Fruit fly (Drosophila melanogaster) whole organism, embryonic: ENCODE measurements around the gene CG15382.

ENCODE experiments used
- Bdp1 ChIP-seq: fragments of 200-800 bp; sonication (Bioruptor generic); optimal IDR thresholded peaks from 3 replicates; lab custom pipeline; 2016; ENCODE audit warnings: missing biosample characterization, missing genetic modification characterization
- Bteb2 ChIP-seq: fragments of 200-800 bp; sonication (Bioruptor generic); optimal IDR thresholded peaks from 2 replicates; lab custom pipeline; 2016; ENCODE audit warnings: missing biosample characterization, missing genetic modification characterization
- CG10366 ChIP-seq: fragments of 200-800 bp; sonication (Bioruptor generic); IDR thresholded peaks from 2 replicates; pipeline ENCODE4 v1.3.6; 2022; ENCODE audit warnings: missing biosample characterization, missing genetic modification characterization
- CG11504 ChIP-seq: fragments of 200-800 bp; sonication (Bioruptor generic); optimal IDR thresholded peaks from 3 replicates; lab custom pipeline; 2019; ENCODE audit warnings: missing biosample characterization, mild to moderate bottlenecking, missing genetic modification characterization, moderate library complexity
- CG13123 ChIP-seq: fragments of 200-800 bp; sonication (Bioruptor generic); optimal IDR thresholded peaks from 2 replicates; lab custom pipeline; 2016; ENCODE audit warnings: missing biosample characterization, missing genetic modification characterization
- CG13624 ChIP-seq: fragments of 200-800 bp; sonication (Bioruptor generic); optimal IDR thresholded peaks from 2 replicates; lab custom pipeline; 2016; ENCODE audit warnings: missing biosample characterization, missing genetic modification characterization
- CG15269 ChIP-seq: fragments of 200-800 bp; sonication (Bioruptor generic); optimal IDR thresholded peaks from 2 replicates; lab custom pipeline; 2018; ENCODE audit warnings: missing biosample characterization, mild to moderate bottlenecking, missing genetic modification characterization, moderate library complexity
- CG15601 ChIP-seq: fragments of 200-800 bp; sonication (Bioruptor generic); optimal IDR thresholded peaks from 3 replicates; lab custom pipeline; 2019; ENCODE audit warnings: missing biosample characterization, mild to moderate bottlenecking, missing genetic modification characterization, moderate library complexity
- CG2889 ChIP-seq: fragments of 200-800 bp; sonication (Bioruptor generic); IDR thresholded peaks from 3 replicates; pipeline ENCODE4 v1.3.6; 2022; ENCODE audit warnings: missing biosample characterization, missing genetic modification characterization
- CG31224 ChIP-seq: fragments of 200-800 bp; sonication (Bioruptor generic); IDR thresholded peaks from 2 replicates; pipeline ENCODE4 v1.3.6; 2022; ENCODE audit warnings: missing biosample characterization, missing genetic modification characterization
- CG32772 ChIP-seq: fragments of 200-800 bp; sonication (Bioruptor generic); IDR thresholded peaks from 2 replicates; pipeline ENCODE4 v1.3.6; 2022; ENCODE audit warnings: missing biosample characterization, missing genetic modification characterization
- CG4360 ChIP-seq: fragments of 200-800 bp; sonication (Bioruptor generic); IDR thresholded peaks from 2 replicates; pipeline ENCODE4 v1.3.6; 2022; ENCODE audit warnings: missing biosample characterization, missing genetic modification characterization
- CG4730 ChIP-seq: fragments of 200-800 bp; sonication (Bioruptor generic); IDR thresholded peaks from 2 replicates; pipeline ENCODE4 v1.3.6; 2022; ENCODE audit warnings: missing biosample characterization, missing genetic modification characterization
- CG6689 ChIP-seq: fragments of 200-800 bp; sonication (Bioruptor generic); IDR thresholded peaks from 2 replicates; pipeline ENCODE4 v1.3.6; 2022; ENCODE audit warnings: missing biosample characterization, missing genetic modification characterization
- CG7556 ChIP-seq: fragments of 200-800 bp; sonication (Bioruptor generic); optimal IDR thresholded peaks from 2 replicates; lab custom pipeline; 2017; ENCODE audit warnings: missing biosample characterization, mild to moderate bottlenecking, missing genetic modification characterization
- CG8765 ChIP-seq: fragments of 200-800 bp; sonication (Bioruptor generic); IDR thresholded peaks from 2 replicates; pipeline ENCODE4 v1.3.6; 2022; ENCODE audit warnings: missing biosample characterization, missing genetic modification characterization
- Camta ChIP-seq: fragments of 200-800 bp; sonication (Bioruptor generic); optimal IDR thresholded peaks from 2 replicates; lab custom pipeline; 2016; ENCODE audit warnings: missing biosample characterization, missing genetic modification characterization
- CkIIα-i1 ChIP-seq: fragments of 200-800 bp; sonication (Bioruptor generic); IDR thresholded peaks from 2 replicates; pipeline ENCODE4 v1.3.6; 2022; ENCODE audit warnings: missing biosample characterization, missing genetic modification characterization
- Dad ChIP-seq: fragments of 200-800 bp; sonication (Bioruptor generic); optimal IDR thresholded peaks from 3 replicates; lab custom pipeline; 2016; ENCODE audit warnings: missing biosample characterization, missing genetic modification characterization
- Dbx ChIP-seq: fragments of 200-800 bp; sonication (Bioruptor generic); IDR thresholded peaks from 3 replicates; pipeline ENCODE4 v1.3.6; 2022; ENCODE audit warnings: missing biosample characterization, missing genetic modification characterization
- Dip3 ChIP-seq: fragments of 200-800 bp; sonication (Bioruptor generic); optimal IDR thresholded peaks from 3 replicates; lab custom pipeline; 2016; ENCODE audit warnings: missing biosample characterization, missing genetic modification characterization
- Dp ChIP-seq: fragments of 200-800 bp; sonication (Bioruptor generic); optimal IDR thresholded peaks from 2 replicates; lab custom pipeline; 2018; ENCODE audit warnings: missing biosample characterization, mild to moderate bottlenecking, missing genetic modification characterization, moderate library complexity
- Mes4 ChIP-seq: fragments of 200-800 bp; sonication (Bioruptor generic); optimal IDR thresholded peaks from 2 replicates; lab custom pipeline; 2016; ENCODE audit warnings: missing biosample characterization, missing genetic modification characterization
- Oaz ChIP-seq: fragments of 200-800 bp; sonication (Bioruptor generic); IDR thresholded peaks from 2 replicates; pipeline ENCODE4 v1.3.6; 2022; ENCODE audit warnings: missing biosample characterization, missing genetic modification characterization
- Sry-δ ChIP-seq: fragments of 200-800 bp; sonication (Bioruptor generic); optimal IDR thresholded peaks from 2 replicates; lab custom pipeline; 2016; ENCODE audit warnings: missing biosample characterization, missing genetic modification characterization
- ato ChIP-seq: fragments of 200-800 bp; sonication (Bioruptor generic); IDR thresholded peaks from 2 replicates; pipeline ENCODE4 v1.3.6; 2022; ENCODE audit warnings: missing biosample characterization, missing genetic modification characterization; ENCODE audit not compliant: partially characterized antibody
- bowl ChIP-seq: fragments of 200-800 bp; sonication (Bioruptor generic); IDR thresholded peaks from 2 replicates; pipeline ENCODE4 v1.3.6; 2022; ENCODE audit warnings: missing biosample characterization, missing genetic modification characterization
- chif ChIP-seq, 2 experiments: fragments of 200-800 bp; sonication (Bioruptor generic); optimal IDR thresholded peaks; 3 replicates each; lab custom pipeline; 2016; ENCODE audit warnings: missing biosample characterization in 2 of 2, missing genetic modification characterization in 2 of 2
- croc ChIP-seq: fragments of 200-800 bp; sonication (Bioruptor generic); conservative IDR thresholded peaks from 3 replicates; pipeline ENCODE4 v1.3.6; 2022; ENCODE audit warnings: missing biosample characterization, missing genetic modification characterization
- cwo ChIP-seq: fragments of 200-800 bp; sonication (Bioruptor generic); optimal IDR thresholded peaks from 3 replicates; lab custom pipeline; 2017; ENCODE audit warnings: missing biosample characterization, missing genetic modification characterization, mild to moderate bottlenecking, moderate library complexity, missing genetic modification reagents
- esg ChIP-seq: fragments of 200-800 bp; sonication (Bioruptor generic); conservative IDR thresholded peaks from 2 replicates; pipeline ENCODE4 v1.3.6; 2022; ENCODE audit warnings: missing biosample characterization, missing genetic modification characterization
- ftz-f1 ChIP-seq: fragments of 200-800 bp; sonication (Bioruptor generic); optimal IDR thresholded peaks from 2 replicates; lab custom pipeline; 2016; ENCODE audit warnings: missing biosample characterization, missing genetic modification characterization
- fu2 ChIP-seq: fragments of 200-800 bp; sonication (Bioruptor generic); optimal IDR thresholded peaks from 2 replicates; lab custom pipeline; 2016; ENCODE audit warnings: missing biosample characterization, missing genetic modification characterization
- hkb ChIP-seq, 2 experiments: fragments of 200-800 bp in 1 of 2; fragments of >200 bp in 1 of 2; sonication (Bioruptor generic) in 1 of 2; IDR thresholded peaks in 1 of 2; optimal IDR thresholded peaks in 1 of 2; 2 replicates each; pipeline versions ENCODE4 v1.3.6 to Lab custom; 2017 to 2022; ENCODE audit warnings: missing biosample characterization in 1 of 2, missing genetic modification characterization in 1 of 2
- jing ChIP-seq: fragments of 200-800 bp; sonication (Bioruptor generic); optimal IDR thresholded peaks from 2 replicates; lab custom pipeline; 2018; ENCODE audit warnings: missing biosample characterization, mild to moderate bottlenecking, missing genetic modification characterization
- kay ChIP-seq: fragments of 200-800 bp; sonication (Bioruptor generic); optimal IDR thresholded peaks from 2 replicates; lab custom pipeline; 2016; ENCODE audit warnings: missing biosample characterization, missing genetic modification characterization
- mirr ChIP-seq: fragments of 200-800 bp; sonication (Bioruptor generic); optimal IDR thresholded peaks from 3 replicates; lab custom pipeline; 2018; ENCODE audit warnings: missing biosample characterization, mild to moderate bottlenecking, missing genetic modification characterization
- psq ChIP-seq: fragments of 200-800 bp; sonication (Bioruptor generic); optimal IDR thresholded peaks from 2 replicates; lab custom pipeline; 2017; ENCODE audit warnings: missing biosample characterization, missing genetic modification characterization
- repo ChIP-seq: fragments of 200-800 bp; sonication (Bioruptor generic); optimal IDR thresholded peaks from 2 replicates; lab custom pipeline; 2016; ENCODE audit warnings: missing biosample characterization, missing genetic modification characterization
- run ChIP-seq: fragments of 200-800 bp; sonication (Bioruptor generic); optimal IDR thresholded peaks from 3 replicates; lab custom pipeline; 2018; ENCODE audit warnings: missing biosample characterization, mild to moderate bottlenecking, missing genetic modification characterization
- scrt ChIP-seq: fragments of 200-800 bp; sonication (Bioruptor generic); optimal IDR thresholded peaks from 2 replicates; lab custom pipeline; 2018; ENCODE audit warnings: missing biosample characterization, mild to moderate bottlenecking, missing genetic modification characterization, moderate library complexity
- sens-2 ChIP-seq: fragments of 200-800 bp; sonication (Bioruptor generic); IDR thresholded peaks from 2 replicates; pipeline ENCODE4 v1.3.6; 2022; ENCODE audit warnings: missing biosample characterization, missing genetic modification characterization
- slp2 ChIP-seq: fragments of 200-800 bp; sonication (Bioruptor generic); optimal IDR thresholded peaks from 2 replicates; lab custom pipeline; 2016; ENCODE audit warnings: missing biosample characterization, missing genetic modification characterization
- sr ChIP-seq: fragments of 200-800 bp; sonication (Bioruptor generic); IDR thresholded peaks from 3 replicates; pipeline ENCODE4 v1.3.6; 2022; ENCODE audit warnings: missing biosample characterization, missing genetic modification characterization
- tin ChIP-seq: fragments of 200-800 bp; sonication (Bioruptor generic); optimal IDR thresholded peaks from 3 replicates; lab custom pipeline; 2016; ENCODE audit warnings: missing biosample characterization, missing genetic modification characterization
- tna ChIP-seq: fragments of 200-800 bp; sonication (Bioruptor generic); IDR thresholded peaks from 2 replicates; pipeline ENCODE4 v1.3.6; 2022; ENCODE audit warnings: missing biosample characterization, missing genetic modification characterization; ENCODE audit not compliant: partially characterized antibody
- toy ChIP-seq: fragments of 200-800 bp; sonication (Bioruptor generic); IDR thresholded peaks from 2 replicates; pipeline ENCODE4 v1.3.6; 2022; ENCODE audit warnings: missing biosample characterization, missing genetic modification characterization
- vnd ChIP-seq: fragments of 200-800 bp; sonication (Bioruptor generic); IDR thresholded peaks from 3 replicates; pipeline ENCODE4 v1.3.6; 2022; ENCODE audit warnings: missing biosample characterization, missing genetic modification characterization; ENCODE audit not compliant: partially characterized antibody
- z ChIP-seq: fragments of 200-800 bp; sonication (Bioruptor generic); IDR thresholded peaks from 3 replicates; pipeline ENCODE4 v1.3.6; 2022; ENCODE audit warnings: missing biosample characterization, missing genetic modification characterization

CG15382 gene

dm6 chr2L:2202018-2202852 is 46.7 kb downstream of the CG15382 start (continued):
- TF ChIP-seq cwo (peak; percentile 90), scrt (peak; percentile 92), psq (GFP tag; lab: Kevin White, UChicago) (peak; percentile 95), Bteb2 (peak; percentile 93), toy (GFP tag; lab: Robert Waterston, UW) (peak; percentile 92), Oaz (GFP tag; lab: Robert Waterston, UW) (peak; percentile 94), jing (GFP tag; lab: Kevin White, UChicago) (peak; percentile 99), CG13123 (GFP tag; lab: Kevin White, UChicago) (peak; percentile 98), tin (GFP tag; lab: Kevin White, UChicago) (peak; percentile 99), bowl (GFP tag; lab: Robert Waterston, UW) (peak; percentile 95), chif (GFP tag; optimal IDR thresholded peaks at IDR 0.05; lab: Kevin White, UChicago) (peak; percentile 98 to 99), Dad (peak; percentile 97), CG13624 (GFP tag; lab: Kevin White, UChicago) (peak; percentile 94), kay (GFP tag; lab: Kevin White, UChicago) (peak; percentile 98), CG15601 (peak; percentile 99), hkb (optimal IDR thresholded peaks at IDR 0.05; lab: Kevin White, UChicago) (no peak), hkb (GFP tag; IDR thresholded peaks at IDR 0.05; lab: Robert Waterston, UW) (peak; percentile 99), tna (GFP tag; lab: Robert Waterston, UW) (no peak), CkIIα-i1 (GFP tag; lab: Robert Waterston, UW) (peak; percentile 74; the same call in 1 of the 2 replicates), Dp (GFP tag; lab: Kevin White, UChicago) (peak; percentile 26), CG32772 (GFP tag; lab: Robert Waterston, UW) (peak; percentile 99), repo (GFP tag; lab: Kevin White, UChicago) (peak; percentile 97), Sry-δ (GFP tag; lab: Kevin White, UChicago) (peak; percentile 74), sr (GFP tag; lab: Robert Waterston, UW) (peak; percentile 95), ftz-f1 (GFP tag; lab: Kevin White, UChicago) (peak; percentile 83), CG8765 (GFP tag; lab: Robert Waterston, UW) (peak; percentile 99), Dbx (0 out of 3 replicates have a peak, but pooled peaks have one; percentile 30), CG11504 (tag; lab: Kevin White, UChicago) (peak; percentile 98), z (GFP tag; lab: Robert Waterston, UW) (peak; percentile 87), CG6689 (peak; percentile 99), CG10366 (peak; percentile 99), Mes4 (GFP tag; lab: Kevin White, UChicago) (peak; percentile 99), sens-2 (GFP tag; lab: Robert Waterston, UW) (peak; percentile 99), esg (peak; percentile 98), ato (peak; percentile 21; the same call in 1 of the 2 replicates), mirr (peak; percentile 8), CG4360 (GFP tag; lab: Robert Waterston, UW) (peak; percentile 93), slp2 (peak; percentile 98), vnd (GFP tag; lab: Robert Waterston, UW) (peak; percentile 77), CG4730 (GFP tag; lab: Robert Waterston, UW) (peak; percentile 98), CG7556 (peak; percentile 99), croc (GFP tag; lab: Robert Waterston, UW) (peak; percentile 100), run (tag; lab: Kevin White, UChicago) (peak; percentile 98), Bdp1 (GFP tag; lab: Kevin White, UChicago) (peak; percentile 92), Camta (GFP tag; lab: Kevin White, UChicago) (peak; percentile 99), Dip3 (GFP tag; lab: Kevin White, UChicago) (peak; percentile 38), CG2889 (GFP tag; lab: Robert Waterston, UW) (peak; percentile 94), fu2 (peak; percentile 75), CG31224 (peak; percentile 93), CG15269 (tag; lab: Kevin White, UChicago) (peak; percentile 96)
